Fruit fly (Drosophila melanogaster) whole organism, embryonic: Measurements from ENCODE around the gene CG17660.

Experiments used
- Awh ChIP-seq: fragments of 200-800 bp; sonication (Bioruptor generic); IDR thresholded peaks from 2 replicates; pipeline ENCODE4, ENCODE4 v1.3.6; 2022; ENCODE audit warnings: missing biosample characterization, missing genetic modification characterization
- B-H1 ChIP-seq: fragments of 200-800 bp; sonication (Bioruptor generic); IDR thresholded peaks from 3 replicates; pipeline ENCODE4 v1.3.6; 2022; ENCODE audit warnings: missing biosample characterization, missing genetic modification characterization
- Blimp-1 ChIP-seq: fragments of 200-800 bp; sonication (Bioruptor generic); optimal IDR thresholded peaks from 3 replicates; lab custom pipeline; 2018; ENCODE audit warnings: missing biosample characterization, missing genetic modification characterization, mild to moderate bottlenecking, moderate library complexity, missing genetic modification reagents
- Bteb2 ChIP-seq: fragments of 200-800 bp; sonication (Bioruptor generic); optimal IDR thresholded peaks from 2 replicates; lab custom pipeline; 2016; ENCODE audit warnings: missing biosample characterization, missing genetic modification characterization
- CG10565 ChIP-seq: fragments of 200-800 bp; sonication (Bioruptor generic); optimal IDR thresholded peaks from 3 replicates; lab custom pipeline; 2016; ENCODE audit warnings: missing biosample characterization, mild to moderate bottlenecking, missing genetic modification characterization
- CG11695 ChIP-seq: fragments of 200-800 bp; sonication (Bioruptor generic); IDR thresholded peaks from 3 replicates; pipeline ENCODE4 v1.3.6; 2022; ENCODE audit warnings: missing biosample characterization, missing genetic modification characterization
- CG12769 ChIP-seq: fragments of 200-800 bp; sonication (Bioruptor generic); optimal IDR thresholded peaks from 2 replicates; lab custom pipeline; 2019; ENCODE audit warnings: missing biosample characterization, mild to moderate bottlenecking, missing genetic modification characterization, moderate library complexity
- CG12942 ChIP-seq: fragments of 200-800 bp; sonication (Bioruptor generic); optimal IDR thresholded peaks from 3 replicates; lab custom pipeline; 2016; ENCODE audit warnings: missing biosample characterization, missing genetic modification characterization
- CG13296 ChIP-seq: fragments of 200-800 bp; sonication (Bioruptor generic); optimal IDR thresholded peaks from 3 replicates; lab custom pipeline; 2018; ENCODE audit warnings: missing biosample characterization, mild to moderate bottlenecking, missing genetic modification characterization
- CG1603 ChIP-seq: fragments of 200-800 bp; sonication (Bioruptor generic); optimal IDR thresholded peaks from 2 replicates; lab custom pipeline; 2019; ENCODE audit warnings: missing biosample characterization, mild to moderate bottlenecking, missing genetic modification characterization, moderate library complexity
- CG17186 ChIP-seq: fragments of 200-800 bp; sonication (Bioruptor generic); optimal IDR thresholded peaks from 3 replicates; lab custom pipeline; 2017; ENCODE audit warnings: missing biosample characterization, missing genetic modification reagents, missing genetic modification characterization
- CG17359 ChIP-seq: fragments of 200-800 bp; sonication (Bioruptor generic); optimal IDR thresholded peaks from 3 replicates; lab custom pipeline; 2018; ENCODE audit warnings: missing biosample characterization, mild to moderate bottlenecking, missing genetic modification characterization, moderate library complexity
- CG2202 ChIP-seq: fragments of 200-800 bp; sonication (Bioruptor generic); optimal IDR thresholded peaks from 2 replicates; lab custom pipeline; 2018; ENCODE audit warnings: missing biosample characterization, mild to moderate bottlenecking, missing genetic modification characterization
- CG2875 ChIP-seq: fragments of 200-800 bp; sonication (Bioruptor generic); optimal IDR thresholded peaks from 2 replicates; lab custom pipeline; 2017; ENCODE audit warnings: missing biosample characterization, mild to moderate bottlenecking, missing genetic modification characterization, missing genetic modification reagents
- CG31441 ChIP-seq: fragments of 200-800 bp; sonication (Bioruptor generic); IDR thresholded peaks from 2 replicates; pipeline ENCODE4 v1.3.6; 2022; ENCODE audit warnings: missing biosample characterization, missing genetic modification characterization
- CG3163 ChIP-seq: fragments of 200-800 bp; sonication (Bioruptor generic); optimal IDR thresholded peaks from 3 replicates; lab custom pipeline; 2016; ENCODE audit warnings: missing biosample characterization, missing genetic modification characterization
- CG33213 ChIP-seq: fragments of 200-800 bp; sonication (Bioruptor generic); optimal IDR thresholded peaks from 3 replicates; lab custom pipeline; 2016; ENCODE audit warnings: missing biosample characterization, missing genetic modification characterization
- CG3838 ChIP-seq: fragments of 200-800 bp; sonication (Bioruptor generic); optimal IDR thresholded peaks from 3 replicates; lab custom pipeline; 2016; ENCODE audit warnings: missing biosample characterization, missing genetic modification characterization
- CG4820 ChIP-seq: fragments of 200-800 bp; sonication (Bioruptor generic); optimal IDR thresholded peaks from 3 replicates; lab custom pipeline; 2016; ENCODE audit warnings: missing biosample characterization, missing genetic modification characterization
- CG5180 ChIP-seq: fragments of 200-800 bp; sonication (Bioruptor generic); optimal IDR thresholded peaks from 3 replicates; lab custom pipeline; 2017; ENCODE audit warnings: missing biosample characterization, missing genetic modification characterization, mild to moderate bottlenecking, moderate library complexity, missing genetic modification reagents
- CG8924 ChIP-seq: fragments of 200-800 bp; optimal IDR thresholded peaks from 3 replicates; lab custom pipeline; 2019; ENCODE audit warnings: missing biosample characterization, mild to moderate bottlenecking, missing genetic modification characterization, moderate library complexity
- CG9727 ChIP-seq: fragments of 200-800 bp; sonication (Bioruptor generic); optimal IDR thresholded peaks from 3 replicates; lab custom pipeline; 2017; ENCODE audit warnings: missing biosample characterization, mild to moderate bottlenecking, missing genetic modification characterization
- D ChIP-seq, 2 experiments: fragments of 200-800 bp in 1 of 2; fragments of >200 bp in 1 of 2; sonication (Bioruptor generic) in 1 of 2; optimal IDR thresholded peaks; 2 replicates in 1 of 2; 3 replicates in 1 of 2; lab custom pipeline; 2017; ENCODE audit warnings: mild to moderate bottlenecking in 1 of 2, missing biosample characterization in 1 of 2, missing genetic modification characterization in 1 of 2, missing genetic modification reagents in 1 of 2
- Dad ChIP-seq: fragments of 200-800 bp; sonication (Bioruptor generic); optimal IDR thresholded peaks from 3 replicates; lab custom pipeline; 2016; ENCODE audit warnings: missing biosample characterization, missing genetic modification characterization
- Dip3 ChIP-seq: fragments of 200-800 bp; sonication (Bioruptor generic); optimal IDR thresholded peaks from 3 replicates; lab custom pipeline; 2016; ENCODE audit warnings: missing biosample characterization, missing genetic modification characterization
- Hand ChIP-seq: fragments of 200-800 bp; sonication (Bioruptor generic); optimal IDR thresholded peaks from 2 replicates; lab custom pipeline; 2017; ENCODE audit warnings: mild to moderate bottlenecking, missing biosample characterization, missing genetic modification reagents, missing genetic modification characterization
- Med ChIP-seq: fragments of 200-800 bp; sonication (Bioruptor generic); peaks from one replicate; lab custom pipeline; 2016; ENCODE audit warnings: missing biosample characterization, missing genetic modification characterization, mild to moderate bottlenecking, inconsistent platforms, moderate library complexity
- PHDP ChIP-seq: fragments of 200-800 bp; sonication (Bioruptor generic); optimal IDR thresholded peaks from 3 replicates; lab custom pipeline; 2018; ENCODE audit warnings: missing biosample characterization, mild to moderate bottlenecking, missing genetic modification characterization, moderate library complexity
- Rx ChIP-seq: fragments of 200-800 bp; sonication (Bioruptor generic); IDR thresholded peaks from 2 replicates; pipeline ENCODE4 v1.3.6; 2022; ENCODE audit warnings: missing biosample characterization, missing genetic modification characterization
- Side ChIP-seq: fragments of 200-800 bp; sonication (Bioruptor generic); optimal IDR thresholded peaks from 2 replicates; lab custom pipeline; 2016; ENCODE audit warnings: missing biosample characterization, missing genetic modification characterization
- Sox100B ChIP-seq: fragments of 200-800 bp; sonication (Bioruptor generic); optimal IDR thresholded peaks from 3 replicates; lab custom pipeline; 2018; ENCODE audit warnings: missing biosample characterization, mild to moderate bottlenecking, missing genetic modification characterization
- az2 ChIP-seq: fragments of 200-800 bp; sonication (Bioruptor generic); optimal IDR thresholded peaks from 3 replicates; lab custom pipeline; 2016; ENCODE audit warnings: missing biosample characterization, missing genetic modification characterization
- caup ChIP-seq: fragments of 200-800 bp; sonication (Bioruptor generic); optimal IDR thresholded peaks from 3 replicates; lab custom pipeline; 2017; ENCODE audit warnings: missing biosample characterization, mild to moderate bottlenecking, missing genetic modification characterization, moderate library complexity; ENCODE audit not compliant: severe bottlenecking
- chinmo ChIP-seq: fragments of 200-800 bp; sonication (Bioruptor generic); IDR thresholded peaks from 4 replicates; pipeline ENCODE4 v1.3.6; 2022; ENCODE audit warnings: missing biosample characterization, missing genetic modification characterization; ENCODE audit not compliant: partially characterized antibody
- ci ChIP-seq: fragments of 200-800 bp; sonication (Bioruptor generic); IDR thresholded peaks from 3 replicates; pipeline ENCODE4 v1.3.6; 2022; ENCODE audit warnings: missing biosample characterization, missing genetic modification characterization
- crc ChIP-seq: fragments of 200-800 bp; sonication (Bioruptor generic); optimal IDR thresholded peaks from 2 replicates; lab custom pipeline; 2016; ENCODE audit warnings: missing biosample characterization, missing genetic modification characterization
- hth ChIP-seq: fragments of >200 bp; optimal IDR thresholded peaks from 2 replicates; lab custom pipeline; 2017; ENCODE audit warnings: inconsistent platforms
- pita ChIP-seq: fragments of 200-800 bp; sonication (Bioruptor generic); optimal IDR thresholded peaks from 2 replicates; lab custom pipeline; 2017; ENCODE audit warnings: missing biosample characterization, mild to moderate bottlenecking, missing genetic modification characterization
- prd ChIP-seq, 3 experiments: fragments of >200 bp in 2 of 3; fragments of 200-800 bp in 1 of 3; sonication (Bioruptor generic) in 1 of 3; optimal IDR thresholded peaks in 2 of 3; IDR thresholded peaks in 1 of 3; 2 replicates in 2 of 3; 3 replicates in 1 of 3; pipeline versions ENCODE4 v1.3.6 to Lab custom; 2017 to 2022; ENCODE audit warnings: missing biosample characterization in 1 of 3, missing genetic modification characterization in 1 of 3
- repo ChIP-seq: fragments of 200-800 bp; sonication (Bioruptor generic); optimal IDR thresholded peaks from 2 replicates; lab custom pipeline; 2016; ENCODE audit warnings: missing biosample characterization, missing genetic modification characterization
- sens ChIP-seq: fragments of 200-800 bp; sonication (Bioruptor generic); peaks from one replicate; lab custom pipeline; 2016; ENCODE audit warnings: missing biosample characterization, missing genetic modification characterization
- sens-2 ChIP-seq: fragments of 200-800 bp; sonication (Bioruptor generic); IDR thresholded peaks from 2 replicates; pipeline ENCODE4 v1.3.6; 2022; ENCODE audit warnings: missing biosample characterization, missing genetic modification characterization
- seq ChIP-seq: fragments of 200-800 bp; sonication (Bioruptor generic); IDR thresholded peaks from 2 replicates; pipeline ENCODE4 v1.3.6; 2022; ENCODE audit warnings: missing biosample characterization, missing genetic modification characterization
- sisA ChIP-seq: fragments of 200-800 bp; sonication (Bioruptor generic); IDR thresholded peaks from 2 replicates; pipeline ENCODE4 v1.3.6; 2022; ENCODE audit warnings: missing biosample characterization, missing genetic modification characterization
- slou ChIP-seq: fragments of 200-800 bp; sonication (Bioruptor generic); optimal IDR thresholded peaks from 3 replicates; lab custom pipeline; 2016; ENCODE audit warnings: missing biosample characterization, missing genetic modification characterization
- sob ChIP-seq: fragments of 200-800 bp; sonication (Bioruptor generic); IDR thresholded peaks from 2 replicates; pipeline ENCODE4 v1.3.6; 2022; ENCODE audit warnings: missing biosample characterization, missing genetic modification characterization
- twi ChIP-seq: fragments of 200-800 bp; optimal IDR thresholded peaks from 2 replicates; lab custom pipeline; 2019; ENCODE audit warnings: missing biosample characterization, mild to moderate bottlenecking, missing genetic modification characterization, moderate library complexity
- yki ChIP-seq: fragments of >200 bp; optimal IDR thresholded peaks from 3 replicates; lab custom pipeline; 2018
- z ChIP-seq: fragments of 200-800 bp; sonication (Bioruptor generic); IDR thresholded peaks from 3 replicates; pipeline ENCODE4 v1.3.6; 2022; ENCODE audit warnings: missing biosample characterization, missing genetic modification characterization
- zf30C ChIP-seq: fragments of 200-800 bp; sonication (Bioruptor generic); optimal IDR thresholded peaks from 3 replicates; lab custom pipeline; 2018; ENCODE audit warnings: missing biosample characterization, mild to moderate bottlenecking, missing genetic modification characterization

Gene CG17660

dm6 chr2L:1740095-1740494, 29.9 kb upstream of the CG17660 start (continued):
- peak; percentile 55; the same call in 1 of the 2 replicates for TF ChIP-seq Awh (GFP tag; lab: Robert Waterston, UW)
- TF ChIP-seq sob (GFP tag; lab: Robert Waterston, UW): peak; percentile 46; the same call in 1 of the 2 replicates
- no peak for TF ChIP-seq CG17186 (GFP tag; lab: Kevin White, UChicago)
- TF ChIP-seq chinmo: 0 out of 4 replicates have a peak, but pooled peaks have one; percentile 5
- TF ChIP-seq CG12942 (GFP tag; lab: Kevin White, UChicago): no peak
- TF ChIP-seq CG11695 (GFP tag; lab: Robert Waterston, UW): no peak
- no peak for TF ChIP-seq twi
- no peak for TF ChIP-seq CG33213
- TF ChIP-seq CG9727 (GFP tag; lab: Kevin White, UChicago): no peak
- TF ChIP-seq CG13296 (GFP tag; lab: Kevin White, UChicago): peak; percentile 19
- peak; percentile 3 for TF ChIP-seq Sox100B (GFP tag; lab: Kevin White, UChicago)
- peak; percentile 11 for TF ChIP-seq Blimp-1 (GFP tag; lab: Kevin White, UChicago)
- TF ChIP-seq sens (GFP tag; lab: Kevin White, UChicago): peak; percentile 10
- 0 out of 3 replicates have a peak, but pooled peaks have one; percentile 7 for TF ChIP-seq z (GFP tag; lab: Robert Waterston, UW)
- TF ChIP-seq yki (lab: Kevin White, UChicago): no peak
- no peak for TF ChIP-seq hth (lab: Kevin White, UChicago)
- peak; percentile 34; the same call in 1 of the 3 replicates for TF ChIP-seq ci (GFP tag; lab: Robert Waterston, UW)
- peak; percentile 46; the same call in 1 of the 2 replicates for TF ChIP-seq seq (GFP tag; lab: Robert Waterston, UW)

- TF ChIP-seq D (optimal IDR thresholded peaks at IDR 0.05; lab: Kevin White, UChicago) (no peak), D (GFP tag; optimal IDR thresholded peaks at IDR 0.05; lab: Kevin White, UChicago) (peak; percentile 25), sisA (GFP tag; lab: Robert Waterston, UW) (no peak; the same call in 1 of the 2 replicates), CG3163 (GFP tag; lab: Kevin White, UChicago) (no peak), Rx (GFP tag; lab: Robert Waterston, UW) (no peak), B-H1 (GFP tag; lab: Robert Waterston, UW) (no peak), zf30C (GFP tag; lab: Kevin White, UChicago) (no peak), Dip3 (no peak), pita (GFP tag; lab: Kevin White, UChicago) (no peak), caup (GFP tag; lab: Kevin White, UChicago) (no peak), CG8924 (tag; lab: Kevin White, UChicago) (peak; percentile 15), CG3838 (GFP tag; lab: Kevin White, UChicago) (no peak), az2 (peak; percentile 13), Med (GFP tag; lab: Kevin White, UChicago) (peak; percentile 56), CG31441 (peak; percentile 52; the same call in 1 of the 2 replicates), Hand (GFP tag; lab: Kevin White, UChicago) (no peak), PHDP (tag; lab: Kevin White, UChicago) (peak; percentile 14), Side (GFP tag; lab: Kevin White, UChicago) (no peak), CG12769 (no peak), CG1603 (tag; lab: Kevin White, UChicago) (peak; percentile 56), CG17359 (peak; percentile 45), crc (GFP tag; lab: Kevin White, UChicago) (no peak), CG4820 (GFP tag; lab: Kevin White, UChicago) (no peak), slou (no peak), CG2202 (tag; lab: Kevin White, UChicago) (peak; percentile 33), CG2875 (peak; percentile 41), repo (GFP tag; lab: Kevin White, UChicago) (no peak), sens-2 (GFP tag; lab: Robert Waterston, UW) (no peak), CG10565 (no peak), Dad (GFP tag; lab: Kevin White, UChicago) (no peak), Bteb2 (GFP tag; lab: Kevin White, UChicago) (no peak), prd (optimal IDR thresholded peaks at IDR 0.05; lab: Kevin White, UChicago) (no peak), prd (GFP tag; IDR thresholded peaks at IDR 0.05; lab: Robert Waterston, UW) (peak; percentile 37; the same call in 1 of the 3 replicates), CG5180 (GFP tag; lab: Kevin White, UChicago) (no peak)
Observed at dm6 chr2L:1738054-1738453, 27.8 kb upstream of the CG17660 start.
